Worm (Caenorhabditis elegans): ENCODE measurements around the gene fzy-1.

- TF ChIP-seq flt-1 (GFP tag; IDR thresholded peaks at IDR 0.05) (no peak), klf-2 (GFP tag; conservative IDR thresholded peaks at IDR 0.05) (no peak), ztf-23 (GFP tag; IDR thresholded peaks at IDR 0.05) (no peak), T22C8.4 (GFP tag; IDR thresholded peaks at IDR 0.05) (no peak), ref-1 (GFP tag; conservative IDR thresholded peaks at IDR 0.05) (no peak), tab-1 (GFP tag; IDR thresholded peaks at IDR 0.05) (no peak), ztf-29 (GFP tag; IDR thresholded peaks at IDR 0.05) (no peak)
Measured at ce11 chrII:5494405-5494804, 6.2 kb upstream of the fzy-1 start, which contains the start of gene F12A10.6.

All from whole organism, midembryonic.